Worm (Caenorhabditis elegans): ENCODE measurements around the gene ckk-1.

ce11 chrIII:5639893-5640292 is 4.6 kb downstream of the ckk-1 start:
- TF ChIP-seq snpc-1.1 (tag; optimal IDR thresholded peaks at IDR 0.05; ENCODE audit: insufficient read depth) (no peak), snpc-4 (GFP tag; optimal IDR thresholded peaks at IDR 0.05) (no peak), snpc-4 (tag; optimal IDR thresholded peaks at IDR 0.05) (peak in 1 of 4 experiments; percentile 59), nfyb-1 (GFP tag; IDR thresholded peaks at IDR 0.05) (no peak)
